Fruit fly (Drosophila melanogaster) whole organism, wandering third instar larva: ENCODE measurements around the gene CG45428.

Source experiments
- Dif ChIP-seq: fragments of 200-275, 200-300 bp; sonication (Bioruptor generic); optimal IDR thresholded peaks from 2 replicates; lab custom pipeline; 2018; ENCODE audit warnings: missing biosample characterization, missing genetic modification characterization; ENCODE audit not compliant: partially characterized antibody
- Hr78 ChIP-seq: fragments of >200 bp; optimal IDR thresholded peaks from 2 replicates; lab custom pipeline; 2017; ENCODE audit warnings: missing biosample characterization, missing genetic modification characterization
- Mio ChIP-seq: sonication (Bioruptor generic); optimal IDR thresholded peaks from 2 replicates; lab custom pipeline; 2016; ENCODE audit warnings: missing biosample characterization, missing genetic modification characterization
- Myc ChIP-seq: fragments of >200 bp; optimal IDR thresholded peaks from 2 replicates; lab custom pipeline; 2017
- OdsH ChIP-seq: fragments of 200-800 bp; sonication (Bioruptor generic); optimal IDR thresholded peaks from 2 replicates; lab custom pipeline; 2016; ENCODE audit warnings: missing biosample characterization, mild to moderate bottlenecking, missing genetic modification characterization
- dmrt93B ChIP-seq: fragments of 200-800 bp; sonication (Bioruptor generic); optimal IDR thresholded peaks from 2 replicates; lab custom pipeline; 2018; ENCODE audit warnings: missing biosample characterization, mild to moderate bottlenecking, missing genetic modification characterization
- ey ChIP-seq: fragments of 200-800 bp; sonication (Bioruptor generic); optimal IDR thresholded peaks from 2 replicates; lab custom pipeline; 2016; ENCODE audit warnings: missing biosample characterization, missing genetic modification characterization
- sage ChIP-seq: fragments of 200-800 bp; sonication (Bioruptor generic); optimal IDR thresholded peaks from 2 replicates; lab custom pipeline; 2016; ENCODE audit warnings: missing biosample characterization, mild to moderate bottlenecking, missing genetic modification characterization

- TF ChIP-seq Myc (lab: Kevin White, UChicago) (no peak), Hr78 (no peak), OdsH (GFP tag; lab: Kevin White, UChicago) (no peak), dmrt93B (GFP tag; lab: Kevin White, UChicago) (no peak), sage (GFP tag; lab: Kevin White, UChicago) (no peak), Dif (no peak), ey (GFP tag; lab: Kevin White, UChicago) (no peak), Mio (GFP tag; lab: Kevin White, UChicago) (no peak)
Measured at dm6 chr3L:22856009-22856477, 19.2 kb upstream of the CG45428 start, which contains the start of gene CG32459.
